Worm (Caenorhabditis elegans) whole organism, young adult: Measurements from ENCODE around the gene acbp-4.

Experiments
- B0019.2 ChIP-seq: fragments of 200-800 bp; sonication (Bioruptor generic); conservative IDR thresholded peaks from 2 replicates; pipeline ENCODE4 v1.3.6; 2022; ENCODE audit warnings: missing genetic modification reagents, missing genetic modification characterization, missing compliant biosample characterization
- B0261.1 ChIP-seq: sonication (generic microtip); optimal IDR thresholded peaks from 2 replicates; lab custom pipeline; 2016; ENCODE audit warnings: mild to moderate bottlenecking, missing genetic modification characterization, moderate library complexity, missing compliant biosample characterization
- B0336.3 ChIP-seq: fragments of 200-800 bp; sonication (Bioruptor generic); IDR thresholded peaks from 2 replicates; pipeline ENCODE4 v1.3.6; 2022; ENCODE audit warnings: missing genetic modification characterization, missing compliant biosample characterization
- F23B12.7 ChIP-seq: sonication (generic microtip); optimal IDR thresholded peaks from 2 replicates; lab custom pipeline; 2017; ENCODE audit warnings: missing genetic modification characterization, mild to moderate bottlenecking, missing compliant biosample characterization, antibody characterized with exemption, moderate library complexity; ENCODE audit not compliant: insufficient read depth
- F33H1.4 ChIP-seq: fragments of 200-800 bp; sonication (Bioruptor generic); IDR thresholded peaks from 2 replicates; pipeline ENCODE4 v1.3.6; 2022; ENCODE audit warnings: missing genetic modification reagents, missing genetic modification characterization, missing compliant biosample characterization
- F52B5.7 ChIP-seq: sonication (generic microtip); optimal IDR thresholded peaks from 2 replicates; lab custom pipeline; 2016; ENCODE audit warnings: mild to moderate bottlenecking, missing genetic modification characterization, missing compliant biosample characterization
- T26A5.8 ChIP-seq: sonication (generic microtip); optimal IDR thresholded peaks from 2 replicates; lab custom pipeline; 2016; ENCODE audit warnings: missing genetic modification characterization, missing compliant biosample characterization
- Y53F4B.3 ChIP-seq: fragments of 200-800 bp; sonication (Bioruptor generic); IDR thresholded peaks from 2 replicates; pipeline ENCODE4 v1.3.6; 2022; ENCODE audit warnings: missing genetic modification reagents, missing genetic modification characterization, missing compliant biosample characterization
- Y67H2A.10 ChIP-seq: fragments of 200-800 bp; sonication (Bioruptor generic); conservative IDR thresholded peaks from 2 replicates; pipeline ENCODE4 v1.3.6; 2022; ENCODE audit warnings: missing genetic modification reagents, missing genetic modification characterization, missing compliant biosample characterization
- ZK185.1 ChIP-seq: sonication (generic microtip); optimal IDR thresholded peaks from 2 replicates; lab custom pipeline; 2016; ENCODE audit warnings: mild to moderate bottlenecking, missing genetic modification characterization, missing compliant biosample characterization; ENCODE audit not compliant: poor library complexity, severe bottlenecking
- athp-1 ChIP-seq: sonication (generic microtip); optimal IDR thresholded peaks from 2 replicates; lab custom pipeline; 2017; ENCODE audit warnings: mild to moderate bottlenecking, missing genetic modification characterization, missing compliant biosample characterization
- cebp-1 ChIP-seq, 2 experiments: fragments of 200-800 bp in 1 of 2; sonication (Bioruptor generic) in 1 of 2; sonication (generic microtip) in 1 of 2; IDR thresholded peaks in 1 of 2; optimal IDR thresholded peaks in 1 of 2; 2 replicates each; pipeline versions ENCODE4 v1.3.6 to Lab custom; 2017 to 2022; ENCODE audit warnings: missing compliant biosample characterization in 2 of 2, missing genetic modification characterization in 2 of 2, mild to moderate bottlenecking in 1 of 2, missing genetic modification reagents in 1 of 2, moderate library complexity in 1 of 2
- ceh-100 ChIP-seq: fragments of 200-800 bp; sonication (Bioruptor generic); IDR thresholded peaks from 2 replicates; pipeline ENCODE4 v1.3.6; 2022; ENCODE audit warnings: missing genetic modification reagents, missing genetic modification characterization, missing compliant biosample characterization
- ceh-27 ChIP-seq: fragments of 200-800 bp; sonication (Bioruptor generic); optimal IDR thresholded peaks from 2 replicates; lab custom pipeline; 2018; ENCODE audit warnings: mild to moderate bottlenecking, missing genetic modification characterization, moderate library complexity, missing compliant biosample characterization
- ceh-79 ChIP-seq: sonication (generic microtip); optimal IDR thresholded peaks from 2 replicates; lab custom pipeline; 2017; ENCODE audit warnings: mild to moderate bottlenecking, missing genetic modification characterization, missing compliant biosample characterization
- dox-1 ChIP-seq: fragments of 200-800 bp; sonication (Bioruptor generic); IDR thresholded peaks from 2 replicates; pipeline ENCODE4 v1.3.6; 2022; ENCODE audit warnings: missing genetic modification reagents, missing genetic modification characterization, missing compliant biosample characterization
- dpff-1 ChIP-seq: sonication (generic microtip); optimal IDR thresholded peaks from 2 replicates; lab custom pipeline; 2017; ENCODE audit warnings: mild to moderate bottlenecking, missing genetic modification characterization, missing compliant biosample characterization
- egl-44 ChIP-seq: fragments of 200-800 bp; sonication (Bioruptor generic); IDR thresholded peaks from 2 replicates; pipeline ENCODE4 v1.3.6; 2022; ENCODE audit warnings: missing genetic modification reagents, missing genetic modification characterization, missing compliant biosample characterization
- ekl-4 ChIP-seq: fragments of 200-800 bp; sonication (Bioruptor generic); IDR thresholded peaks from 2 replicates; pipeline ENCODE4 v1.3.6; 2022; ENCODE audit warnings: missing genetic modification reagents, missing genetic modification characterization, missing compliant biosample characterization
- fkh-3 ChIP-seq: sonication (generic microtip); optimal IDR thresholded peaks from 2 replicates; lab custom pipeline; 2016; ENCODE audit warnings: mild to moderate bottlenecking, missing genetic modification characterization, missing compliant biosample characterization
- gei-17 ChIP-seq: fragments of 200-800 bp; sonication (Bioruptor generic); optimal IDR thresholded peaks from 2 replicates; lab custom pipeline; 2018; ENCODE audit warnings: mild to moderate bottlenecking, missing genetic modification characterization, missing compliant biosample characterization
- hsf-1 ChIP-seq: fragments of 200-800 bp; sonication (Bioruptor generic); IDR thresholded peaks from 2 replicates; pipeline ENCODE4 v1.3.6; 2022; ENCODE audit warnings: missing genetic modification reagents, missing genetic modification characterization, missing compliant biosample characterization
- let-526 ChIP-seq: fragments of 200-800 bp; sonication (Bioruptor generic); IDR thresholded peaks from 2 replicates; pipeline ENCODE4 v1.3.6; 2022; ENCODE audit warnings: missing genetic modification reagents, missing genetic modification characterization, missing compliant biosample characterization
- let-607 ChIP-seq, 2 experiments: fragments of 200-800 bp in 1 of 2; sonication (Bioruptor generic) in 1 of 2; sonication (generic microtip) in 1 of 2; optimal IDR thresholded peaks; 2 replicates each; lab custom pipeline; 2016 to 2018; ENCODE audit warnings: mild to moderate bottlenecking in 2 of 2, missing compliant biosample characterization in 2 of 2, missing genetic modification characterization in 2 of 2, moderate library complexity in 2 of 2, missing genotype in 1 of 2
- lin-35 ChIP-seq, 3 experiments: fragments of 150-350 bp in 2 of 3; sonication (generic microtip) in 1 of 3; optimal IDR thresholded peaks; 2 replicates each; lab custom pipeline; 2014 to 2018; ENCODE audit warnings: missing biosample characterization in 3 of 3, missing genetic modification characterization in 3 of 3, missing genetic modification reagents in 3 of 3
- lin-54 ChIP-seq: fragments of 200-800 bp; sonication (Bioruptor generic); optimal IDR thresholded peaks from 2 replicates; lab custom pipeline; 2018; ENCODE audit warnings: mild to moderate bottlenecking, missing genetic modification characterization, missing compliant biosample characterization
- lsl-1 ChIP-seq: fragments of 200-800 bp; sonication (Bioruptor generic); optimal IDR thresholded peaks from 2 replicates; lab custom pipeline; 2018; ENCODE audit warnings: mild to moderate bottlenecking, missing genetic modification characterization, moderate library complexity, missing compliant biosample characterization
- lsy-27 ChIP-seq: sonication (generic microtip); optimal IDR thresholded peaks from 2 replicates; lab custom pipeline; 2017; ENCODE audit warnings: missing genetic modification characterization, mild to moderate bottlenecking, missing compliant biosample characterization, antibody characterized with exemption, missing genotype, borderline replicate concordance; ENCODE audit not compliant: insufficient read depth
- madf-6 ChIP-seq: fragments of 200-800 bp; sonication (Bioruptor generic); IDR thresholded peaks from 2 replicates; pipeline ENCODE4 v1.3.6; 2022; ENCODE audit warnings: missing genetic modification reagents, missing genetic modification characterization, missing compliant biosample characterization
- nhr-90 ChIP-seq: sonication (generic microtip); optimal IDR thresholded peaks from 2 replicates; lab custom pipeline; 2016; ENCODE audit warnings: missing genotype, mild to moderate bottlenecking, missing genetic modification characterization, missing compliant biosample characterization
- pbrm-1 ChIP-seq: fragments of 200-800 bp; sonication (Bioruptor generic); IDR thresholded peaks from 2 replicates; pipeline ENCODE4 v1.3.6; 2022; ENCODE audit warnings: missing genetic modification reagents, missing genetic modification characterization, missing compliant biosample characterization
- pha-4 ChIP-seq: fragments of 150-350 bp; sonication (generic microtip); optimal IDR thresholded peaks from 2 replicates; lab custom pipeline; 2014; ENCODE audit warnings: missing biosample characterization, missing genetic modification reagents, missing genetic modification characterization
- repo-1 ChIP-seq: sonication (generic microtip); optimal IDR thresholded peaks from 2 replicates; lab custom pipeline; 2017; ENCODE audit warnings: mild to moderate bottlenecking, missing genetic modification characterization, missing compliant biosample characterization
- rpc-1 ChIP-seq, 2 experiments: fragments of 150-350 bp in 1 of 2; sonication (generic microtip) in 1 of 2; optimal IDR thresholded peaks; 2 replicates each; lab custom pipeline; 2014 to 2018; ENCODE audit warnings: missing biosample characterization in 1 of 2, missing genetic modification characterization in 1 of 2, missing genetic modification reagents in 1 of 2, missing genotype in 1 of 2
- sdz-38 ChIP-seq: sonication (generic microtip); optimal IDR thresholded peaks from 2 replicates; lab custom pipeline; 2016; ENCODE audit warnings: missing genotype, missing genetic modification characterization, missing compliant biosample characterization
- snpc-1.1 ChIP-seq: sonication (generic microtip); optimal IDR thresholded peaks from 2 replicates; lab custom pipeline; 2017; ENCODE audit warnings: missing genetic modification characterization, mild to moderate bottlenecking, missing compliant biosample characterization, antibody characterized with exemption, moderate library complexity, missing genotype, missing genetic modification reagents; ENCODE audit not compliant: insufficient read depth
- snpc-1.3 ChIP-seq: sonication (generic microtip); optimal IDR thresholded peaks from 2 replicates; lab custom pipeline; 2017; ENCODE audit warnings: missing genetic modification characterization, mild to moderate bottlenecking, missing compliant biosample characterization, antibody characterized with exemption, moderate library complexity, missing genotype, missing genetic modification reagents; ENCODE audit not compliant: insufficient read depth
- snpc-3.4 ChIP-seq: sonication (generic microtip); optimal IDR thresholded peaks from 2 replicates; lab custom pipeline; 2017; ENCODE audit warnings: missing genetic modification characterization, mild to moderate bottlenecking, missing compliant biosample characterization, antibody characterized with exemption, moderate library complexity, missing genotype, missing genetic modification reagents
- sptf-2 ChIP-seq: fragments of 200-800 bp; sonication (Bioruptor generic); optimal IDR thresholded peaks from 2 replicates; lab custom pipeline; 2018; ENCODE audit warnings: mild to moderate bottlenecking, missing genetic modification characterization, missing compliant biosample characterization
- tbp1 ChIP-seq: fragments of 200-800 bp; sonication (Bioruptor generic); optimal IDR thresholded peaks from 2 replicates; lab custom pipeline; 2018; ENCODE audit warnings: mild to moderate bottlenecking, missing genetic modification characterization, missing compliant biosample characterization
- tbx-9 ChIP-seq: sonication (generic microtip); optimal IDR thresholded peaks from 2 replicates; lab custom pipeline; 2016; ENCODE audit warnings: borderline replicate concordance, missing genetic modification characterization, inconsistent platforms, missing compliant biosample characterization
- unc-130 ChIP-seq: sonication (generic microtip); optimal IDR thresholded peaks from 2 replicates; lab custom pipeline; 2016; ENCODE audit warnings: missing genetic modification reagents, missing genetic modification characterization, missing compliant biosample characterization
- zfh-2 ChIP-seq: fragments of 200-800 bp; sonication (Bioruptor generic); conservative IDR thresholded peaks from 2 replicates; pipeline ENCODE4 v1.3.6; 2022; ENCODE audit warnings: missing genetic modification reagents, missing genetic modification characterization, missing compliant biosample characterization
- ztf-22 ChIP-seq: fragments of 200-800 bp; sonication (Bioruptor generic); optimal IDR thresholded peaks from 2 replicates; lab custom pipeline; 2018; ENCODE audit warnings: mild to moderate bottlenecking, missing genetic modification characterization, moderate library complexity, missing compliant biosample characterization

The acbp-4 gene

ce11 chrIII:7339138-7339537 is 30.2 kb upstream of the acbp-4 start:
- TF ChIP-seq egl-44 (GFP tag; lab: Robert Waterston, UW) (no peak), pbrm-1 (GFP tag; lab: Robert Waterston, UW) (no peak), F23B12.7 (tag; lab: Kevin White, UChicago) (no peak), sdz-38 (no peak), F33H1.4 (GFP tag; lab: Robert Waterston, UW) (peak; percentile 59; the same call in 1 of the 2 replicates), lsl-1 (peak; percentile 50), snpc-1.1 (tag; lab: Kevin White, UChicago) (no peak), zfh-2 (GFP tag; lab: Robert Waterston, UW) (no peak), Y67H2A.10 (GFP tag; lab: Robert Waterston, UW) (no peak), ZK185.1 (tag; lab: Kevin White, UChicago) (no peak), Y53F4B.3 (GFP tag; lab: Robert Waterston, UW) (no peak), let-607 (tag; optimal IDR thresholded peaks at IDR 0.05; lab: Kevin White, UChicago) (no peak), B0261.1 (tag; lab: Kevin White, UChicago) (no peak), B0019.2 (GFP tag; lab: Robert Waterston, UW) (no peak), unc-130 (no peak)

ce11 chrIII:7338693-7339092 is 29.8 kb upstream of the acbp-4 start, which contains the start of gene kap-1:
kap-1 (plus strand) TSS chrIII:7338835.
- TF ChIP-seq ztf-22 (peak; percentile 25), dox-1 (GFP tag; lab: Robert Waterston, UW) (0 out of 2 replicates have a peak, but pooled peaks have one; percentile 25), madf-6 (GFP tag; lab: Robert Waterston, UW) (peak; percentile 3; the same call in 1 of the 2 replicates), lin-35 (GFP tag; optimal IDR thresholded peaks at IDR 0.05; lab: Kevin White, UChicago) (peak in 1 of 3 experiments; percentile 42), fkh-3 (peak; percentile 80), nhr-90 (tag; lab: Kevin White, UChicago) (peak; percentile 15), repo-1 (tag; lab: Kevin White, UChicago) (peak; percentile 73), lsl-1 (no peak), lin-54 (GFP tag; lab: Kevin White, UChicago) (peak; percentile 29), F52B5.7 (tag; lab: Kevin White, UChicago) (peak; percentile 76), snpc-3.4 (tag; lab: Kevin White, UChicago) (peak; percentile 18), F33H1.4 (GFP tag; lab: Robert Waterston, UW) (peak; percentile 33; the same call in 1 of the 2 replicates), T26A5.8 (tag; lab: Kevin White, UChicago) (peak; percentile 20), let-526 (peak; percentile 79; the same call in 1 of the 2 replicates), athp-1 (tag; lab: Kevin White, UChicago) (peak; percentile 62), ceh-27 (GFP tag; lab: Kevin White, UChicago) (no peak), tbp1 (GFP tag; lab: Kevin White, UChicago) (peak; percentile 32), lsy-27 (tag; lab: Kevin White, UChicago) (no peak), pha-4 (tag; lab: Kevin White, UChicago) (no peak), hsf-1 (peak; percentile 60), sptf-2 (GFP tag; lab: Kevin White, UChicago) (no peak), let-607 (tag; optimal IDR thresholded peaks at IDR 0.05; lab: Kevin White, UChicago) (peak in 1 of 2 experiments; percentile 4), tbx-9 (tag; lab: Kevin White, UChicago) (no peak), cebp-1 (GFP tag; IDR thresholded peaks at IDR 0.05; lab: Robert Waterston, UW) (no peak), cebp-1 (tag; optimal IDR thresholded peaks at IDR 0.05; lab: Kevin White, UChicago) (peak; percentile 56), dpff-1 (tag; lab: Kevin White, UChicago) (peak; percentile 62), ceh-79 (tag; lab: Kevin White, UChicago) (peak; percentile 21), ceh-100 (GFP tag; lab: Robert Waterston, UW) (peak; percentile 21; the same call in 1 of the 2 replicates), rpc-1 (optimal IDR thresholded peaks at IDR 0.05; lab: Kevin White, UChicago) (no peak), rpc-1 (tag; optimal IDR thresholded peaks at IDR 0.05; lab: Kevin White, UChicago) (no peak), ekl-4 (GFP tag; lab: Robert Waterston, UW) (peak; percentile 51; the same call in 1 of the 2 replicates), snpc-1.3 (peak; percentile 7), gei-17 (peak; percentile 26), B0336.3 (GFP tag; lab: Robert Waterston, UW) (peak; percentile 86)
